Worm (Caenorhabditis elegans) whole organism, L4 larva: ENCODE data around the gene srt-59.

Experiments
- ZK337.2 ChIP-seq: fragments of 200-800 bp; sonication (Bioruptor generic); IDR thresholded peaks from 2 replicates; pipeline ENCODE4 v1.3.6; 2022; ENCODE audit warnings: missing genetic modification reagents, missing genetic modification characterization, missing compliant biosample characterization
- jun-1 ChIP-seq: fragments of 150-350 bp; optimal IDR thresholded peaks from 2 replicates; lab custom pipeline; 2014; ENCODE audit warnings: missing biosample characterization, missing genetic modification reagents, missing genetic modification characterization
- lsy-2 ChIP-seq, 2 experiments: fragments of 150-350 bp in 1 of 2; sonication (generic microtip) in 1 of 2; optimal IDR thresholded peaks; 2 replicates each; lab custom pipeline; 2014 to 2017; ENCODE audit warnings: missing biosample characterization in 2 of 2, missing genetic modification characterization in 2 of 2
- mdl-1 ChIP-seq, 2 experiments: fragments of 150-350 bp in 1 of 2; sonication (generic microtip) in 1 of 2; optimal IDR thresholded peaks; 2 replicates each; lab custom pipeline; 2014 to 2017; ENCODE audit warnings: missing biosample characterization in 2 of 2, missing genetic modification characterization in 2 of 2
- mxl-2 ChIP-seq: fragments of 200-800 bp; sonication (Bioruptor generic); conservative IDR thresholded peaks from 2 replicates; pipeline ENCODE4 v1.3.6; 2022; ENCODE audit warnings: missing genetic modification reagents, missing genetic modification characterization, missing compliant biosample characterization
- nhr-11 ChIP-seq: fragments of 150-350 bp; optimal IDR thresholded peaks from 2 replicates; lab custom pipeline; 2014; ENCODE audit warnings: missing biosample characterization, missing genetic modification characterization
- nhr-25 ChIP-seq: sonication (generic microtip); optimal IDR thresholded peaks from 2 replicates; lab custom pipeline; 2017; ENCODE audit warnings: missing genetic modification characterization, mild to moderate bottlenecking, missing compliant biosample characterization, antibody characterized with exemption, moderate library complexity, borderline replicate concordance; ENCODE audit not compliant: insufficient read depth
- nhr-42 ChIP-seq: fragments of 200-800 bp; sonication (Bioruptor generic); IDR thresholded peaks from 2 replicates; pipeline ENCODE4 v1.3.6; 2022; ENCODE audit warnings: missing genetic modification characterization, missing compliant biosample characterization
- nhr-6 ChIP-seq: fragments of 150-350 bp; optimal IDR thresholded peaks from 2 replicates; lab custom pipeline; 2014; ENCODE audit warnings: missing biosample characterization, missing genetic modification characterization
- sdz-12 ChIP-seq: fragments of 200-800 bp; sonication (Bioruptor generic); optimal IDR thresholded peaks from 2 replicates; lab custom pipeline; 2018; ENCODE audit warnings: mild to moderate bottlenecking, missing genetic modification characterization, missing compliant biosample characterization
- tra-1 ChIP-seq: fragments of 200-800 bp; sonication (Bioruptor generic); IDR thresholded peaks from 2 replicates; pipeline ENCODE4 v1.3.6; 2022; ENCODE audit warnings: missing genetic modification reagents, missing genetic modification characterization, missing compliant biosample characterization

DNA sequence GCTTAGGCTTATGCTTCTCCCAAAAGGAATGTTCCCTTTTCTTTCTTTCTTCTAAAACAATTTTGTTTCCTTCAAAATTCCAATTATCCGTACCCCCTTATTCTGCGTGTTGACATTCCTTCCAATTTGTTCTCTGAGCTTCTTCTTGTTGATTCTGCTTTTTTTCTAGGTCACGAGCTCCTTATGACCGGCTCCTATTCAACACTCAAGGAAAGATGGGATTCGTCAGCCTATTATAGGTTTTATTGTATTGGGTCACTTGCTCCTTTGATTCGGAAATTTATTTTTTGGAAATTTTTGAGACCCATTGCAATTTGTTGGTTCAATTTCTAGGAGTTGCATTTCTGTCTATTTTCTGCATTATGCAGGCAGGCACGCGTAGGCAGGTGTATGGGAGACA, 37.7 kb upstream of the srt-59 start:
- TF ChIP-seq nhr-6 (tag; lab: Kevin White, UChicago) = no peak
- no peak for TF ChIP-seq mdl-1 (tag; optimal IDR thresholded peaks at IDR 0.05; lab: Kevin White, UChicago)
- TF ChIP-seq mxl-2 (GFP tag; lab: Robert Waterston, UW) = no peak
- no peak for TF ChIP-seq tra-1 (GFP tag; lab: Robert Waterston, UW)
- TF ChIP-seq nhr-42 (GFP tag; lab: Robert Waterston, UW) = no peak
- no peak for TF ChIP-seq lsy-2 (tag; optimal IDR thresholded peaks at IDR 0.05; lab: Kevin White, UChicago)
- TF ChIP-seq ZK337.2 (GFP tag; lab: Robert Waterston, UW) = no peak
- no peak for TF ChIP-seq nhr-25 (tag; lab: Kevin White, UChicago)
- no peak for TF ChIP-seq sdz-12 (GFP tag; lab: Kevin White, UChicago)
- no peak for TF ChIP-seq jun-1
- no peak for TF ChIP-seq nhr-11
